Fruit fly (Drosophila melanogaster) whole organism, adult: ENCODE results near the gene Wwox.
A peak's percentile ranks its signal among the peaks of the same experiment; 100 is the strongest.

ENCODE experiments used
- CG12768 ChIP-seq: fragments of 200-800 bp; sonication (Bioruptor generic); optimal IDR thresholded peaks from 2 replicates; lab custom pipeline; 2017; ENCODE audit warnings: missing biosample characterization, missing genetic modification characterization, mild to moderate bottlenecking, moderate library complexity, missing genetic modification reagents
- CG14711 ChIP-seq: fragments of 200-800 bp; sonication (Bioruptor generic); optimal IDR thresholded peaks from 2 replicates; lab custom pipeline; 2018; ENCODE audit warnings: missing biosample characterization, mild to moderate bottlenecking, missing genetic modification characterization, moderate library complexity
- CG1620 ChIP-seq: fragments of 200-800 bp; sonication (Bioruptor generic); optimal IDR thresholded peaks from 2 replicates; lab custom pipeline; 2016; ENCODE audit warnings: missing biosample characterization, missing genetic modification characterization
- CG33017 ChIP-seq: fragments of 200-800 bp; sonication (Bioruptor generic); optimal IDR thresholded peaks from 2 replicates; lab custom pipeline; 2018; ENCODE audit warnings: missing biosample characterization, mild to moderate bottlenecking, missing genetic modification characterization, moderate library complexity
- CG7101 ChIP-seq: fragments of 200-800 bp; sonication (Bioruptor generic); optimal IDR thresholded peaks from 2 replicates; lab custom pipeline; 2018; ENCODE audit warnings: missing biosample characterization, mild to moderate bottlenecking, missing genetic modification characterization, moderate library complexity
- Clk ChIP-seq: fragments of 200-800 bp; sonication (Bioruptor generic); optimal IDR thresholded peaks from 2 replicates; lab custom pipeline; 2017; ENCODE audit warnings: missing biosample characterization, missing genetic modification characterization
- Mnt ChIP-seq: fragments of 200-800 bp; sonication (Bioruptor generic); optimal IDR thresholded peaks from 2 replicates; lab custom pipeline; 2016; ENCODE audit warnings: missing biosample characterization, mild to moderate bottlenecking, missing genetic modification characterization
- bab1 ChIP-seq: fragments of 200-800 bp; sonication (Bioruptor generic); optimal IDR thresholded peaks from 3 replicates; lab custom pipeline; 2019; ENCODE audit warnings: missing biosample characterization, mild to moderate bottlenecking, missing genetic modification characterization, moderate library complexity
- cic ChIP-seq: fragments of 200-800 bp; sonication (Bioruptor generic); optimal IDR thresholded peaks from 2 replicates; lab custom pipeline; 2017; ENCODE audit warnings: missing biosample characterization, mild to moderate bottlenecking, missing genetic modification characterization, moderate library complexity
- cnc ChIP-seq, 2 experiments: fragments of >200 bp; optimal IDR thresholded peaks; 2 replicates each; lab custom pipeline; 2017
- kay ChIP-seq: fragments of 200-800 bp; sonication (Bioruptor generic); peaks from one replicate; lab custom pipeline; 2016; ENCODE audit warnings: missing biosample characterization, missing genetic modification characterization, borderline replicate concordance
- ovo ChIP-seq: fragments of 200-800 bp; sonication (Bioruptor generic); optimal IDR thresholded peaks from 2 replicates; lab custom pipeline; 2016; ENCODE audit warnings: missing biosample characterization, missing genetic modification characterization
- tj ChIP-seq: fragments of 200-800 bp; sonication (Bioruptor generic); optimal IDR thresholded peaks from 3 replicates; lab custom pipeline; 2017; ENCODE audit warnings: missing biosample characterization, mild to moderate bottlenecking, missing genetic modification characterization, moderate library complexity

DNA sequence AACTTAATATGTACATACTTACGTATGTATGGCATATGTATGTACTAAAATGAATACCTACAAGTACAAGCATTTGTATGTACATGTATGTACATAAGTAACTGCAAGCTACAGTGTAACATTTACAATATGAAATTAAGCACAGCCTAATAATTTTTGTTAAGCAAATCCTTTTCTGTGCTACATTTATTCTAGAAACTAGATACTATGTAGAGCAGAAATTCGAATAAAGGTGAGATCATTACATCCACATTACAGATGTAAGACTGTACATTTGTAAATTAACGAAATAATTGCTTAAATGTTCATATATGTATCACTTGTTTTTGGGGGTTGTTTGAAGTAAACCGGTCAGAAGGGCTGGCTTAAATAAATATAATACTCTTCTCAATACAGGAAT, 12.1 kb downstream of the Wwox start:
- TF ChIP-seq CG7101 (tag; lab: Kevin White, UChicago) (peak; percentile 74), kay (GFP tag; lab: Kevin White, UChicago) (no peak), Mnt (GFP tag; lab: Kevin White, UChicago) (no peak), Clk (GFP tag; lab: Kevin White, UChicago) (no peak), ovo (no peak), CG1620 (no peak), CG33017 (peak; percentile 71), CG12768 (GFP tag; lab: Kevin White, UChicago) (no peak), bab1 (peak; percentile 33), CG14711 (tag; lab: Kevin White, UChicago) (peak; percentile 51), tj (no peak), cnc (optimal IDR thresholded peaks at IDR 0.05; lab: Kevin White, UChicago) (no peak), cic (no peak)
